Worm (Caenorhabditis elegans) whole organism, L2 larva: ENCODE results near the gene zzz-1.

Experiments used
- ZK546.5 ChIP-seq: sonication (generic microtip); optimal IDR thresholded peaks from 2 replicates; lab custom pipeline; 2017; ENCODE audit warnings: missing biosample characterization, missing genetic modification characterization
- egl-27 ChIP-seq: sonication (generic microtip); optimal IDR thresholded peaks from 3 replicates; lab custom pipeline; 2017; ENCODE audit warnings: missing biosample characterization, missing genetic modification reagents, missing genetic modification characterization
- elt-1 ChIP-seq: fragments of 150-350 bp; optimal IDR thresholded peaks from 2 replicates; lab custom pipeline; 2014; ENCODE audit warnings: missing biosample characterization, missing genetic modification characterization
- gmeb-1 ChIP-seq: fragments of 150-350 bp; optimal IDR thresholded peaks from 2 replicates; lab custom pipeline; 2014; ENCODE audit warnings: missing biosample characterization, missing genetic modification characterization
- lin-39 ChIP-seq: fragments of 150-350 bp; optimal IDR thresholded peaks from 2 replicates; lab custom pipeline; 2014; ENCODE audit warnings: missing biosample characterization, missing genetic modification reagents, missing genetic modification characterization
- mab-5 ChIP-seq: fragments of 150-350 bp; optimal IDR thresholded peaks from 2 replicates; lab custom pipeline; 2014; ENCODE audit warnings: missing biosample characterization, missing genetic modification characterization
- mdl-1 ChIP-seq, 2 experiments: fragments of 150-350 bp in 1 of 2; sonication (generic microtip) in 1 of 2; optimal IDR thresholded peaks; 2 replicates each; lab custom pipeline; 2017; ENCODE audit warnings: missing biosample characterization in 2 of 2, missing genetic modification characterization in 2 of 2
- nhr-11 ChIP-seq: fragments of 150-350 bp; optimal IDR thresholded peaks from 2 replicates; lab custom pipeline; 2014; ENCODE audit warnings: missing biosample characterization, missing genetic modification characterization
- nhr-77 ChIP-seq: fragments of 150-350 bp; optimal IDR thresholded peaks from 2 replicates; lab custom pipeline; 2014; ENCODE audit warnings: missing biosample characterization, missing genetic modification characterization
- snpc-4 ChIP-seq: fragments of 150-350 bp; optimal IDR thresholded peaks from 2 replicates; lab custom pipeline; 2014; ENCODE audit warnings: missing biosample characterization, missing genetic modification characterization
- ztf-4 ChIP-seq: fragments of 150-350 bp; optimal IDR thresholded peaks from 2 replicates; lab custom pipeline; 2014; ENCODE audit warnings: missing biosample characterization, missing genetic modification characterization

DNA sequence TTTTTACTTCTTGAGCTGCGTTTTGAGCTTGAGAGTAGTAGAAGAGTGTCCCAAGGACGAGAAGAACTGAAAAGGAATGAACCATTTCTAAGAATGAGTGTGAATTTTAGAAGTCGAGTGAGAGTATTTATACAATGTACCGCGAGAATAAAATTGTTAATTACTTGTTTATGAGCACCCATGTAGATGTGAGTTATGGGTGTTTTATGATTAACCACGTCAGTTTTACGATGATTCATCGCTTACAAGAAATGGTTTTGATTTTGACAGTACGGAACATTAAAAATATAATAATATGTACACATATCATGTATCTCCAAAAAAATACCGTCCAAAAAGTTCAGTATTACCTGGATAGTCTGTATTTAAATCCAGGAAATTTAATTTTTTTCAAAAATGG lies 45.4 kb upstream of the zzz-1 start, which contains the start of gene clec-221:
- TF ChIP-seq nhr-11 (tag; lab: Kevin White, UChicago) (no peak), ZK546.5 (tag; lab: Kevin White, UChicago) (no peak), gmeb-1 (no peak), snpc-4 (tag; lab: Kevin White, UChicago) (no peak), mab-5 (tag; lab: Kevin White, UChicago) (no peak), nhr-77 (tag; lab: Kevin White, UChicago) (no peak), lin-39 (tag; lab: Kevin White, UChicago) (no peak), mdl-1 (tag; optimal IDR thresholded peaks at IDR 0.05; lab: Kevin White, UChicago) (no peak), elt-1 (tag; lab: Kevin White, UChicago) (no peak), ztf-4 (tag; lab: Kevin White, UChicago) (no peak), egl-27 (no peak)
